Fruit fly (Drosophila melanogaster) whole organism, pupa: ENCODE data around the gene Rab14.
A peak's percentile ranks its signal among the peaks of the same experiment; 100 is the strongest.

Experiments
- CG10348 ChIP-seq: fragments of 200-800 bp; sonication (Bioruptor generic); IDR thresholded peaks from 2 replicates; pipeline ENCODE4 v1.3.6; 2022; ENCODE audit warnings: missing biosample characterization, missing genetic modification characterization
- CG12605 ChIP-seq: fragments of 200-800 bp; sonication (Bioruptor generic); IDR thresholded peaks from 2 replicates; pipeline ENCODE4 v1.3.6; 2022; ENCODE audit warnings: missing biosample characterization, missing genetic modification characterization
- CG13204 ChIP-seq: fragments of 200-800 bp; sonication (Bioruptor generic); optimal IDR thresholded peaks from 2 replicates; lab custom pipeline; 2018; ENCODE audit warnings: missing biosample characterization, mild to moderate bottlenecking, missing genetic modification characterization, moderate library complexity
- CG14655 ChIP-seq: fragments of 200-800 bp; sonication (Bioruptor generic); optimal IDR thresholded peaks from 3 replicates; lab custom pipeline; 2017; ENCODE audit warnings: mild to moderate bottlenecking, missing biosample characterization, missing genetic modification reagents, missing genetic modification characterization
- CG15710 ChIP-seq: fragments of 200-800 bp; sonication (Bioruptor generic); optimal IDR thresholded peaks from 2 replicates; lab custom pipeline; 2018; ENCODE audit warnings: missing biosample characterization, mild to moderate bottlenecking, missing genetic modification characterization, moderate library complexity
- CG17806 ChIP-seq: fragments of 200-800 bp; sonication (Bioruptor generic); optimal IDR thresholded peaks from 2 replicates; lab custom pipeline; 2018; ENCODE audit warnings: missing biosample characterization, mild to moderate bottlenecking, missing genetic modification characterization, moderate library complexity
- CG32121 ChIP-seq: fragments of 200-800 bp; sonication (Bioruptor generic); IDR thresholded peaks from 2 replicates; pipeline ENCODE4 v1.3.6; 2022; ENCODE audit warnings: missing biosample characterization, missing genetic modification characterization
- CG34367 ChIP-seq: fragments of 200-800 bp; sonication (Bioruptor generic); optimal IDR thresholded peaks from 2 replicates; lab custom pipeline; 2018; ENCODE audit warnings: missing biosample characterization, mild to moderate bottlenecking, missing genetic modification characterization
- CG4496 ChIP-seq: fragments of 200-800 bp; sonication (Bioruptor generic); IDR thresholded peaks from 3 replicates; pipeline ENCODE4 v1.3.6; 2022; ENCODE audit warnings: missing biosample characterization, missing genetic modification characterization
- CG8159 ChIP-seq: fragments of 200-800 bp; sonication (Bioruptor generic); optimal IDR thresholded peaks from 3 replicates; lab custom pipeline; 2018; ENCODE audit warnings: missing biosample characterization, mild to moderate bottlenecking, missing genetic modification characterization, moderate library complexity
- CG8301 ChIP-seq: fragments of 200-800 bp; sonication (Bioruptor generic); optimal IDR thresholded peaks from 2 replicates; lab custom pipeline; 2018; ENCODE audit warnings: missing biosample characterization, mild to moderate bottlenecking, missing genetic modification characterization
- CG9948 ChIP-seq: fragments of 200-800 bp; sonication (Bioruptor generic); optimal IDR thresholded peaks from 2 replicates; lab custom pipeline; 2018; ENCODE audit warnings: missing biosample characterization, mild to moderate bottlenecking, missing genetic modification characterization, moderate library complexity
- D1 ChIP-seq: fragments of 200-800 bp; sonication (Bioruptor generic); optimal IDR thresholded peaks from 2 replicates; lab custom pipeline; 2018; ENCODE audit warnings: missing biosample characterization, mild to moderate bottlenecking, missing genetic modification characterization, moderate library complexity
- EcR ChIP-seq: fragments of 200-800 bp; sonication (Bioruptor generic); optimal IDR thresholded peaks from 3 replicates; lab custom pipeline; 2019; ENCODE audit warnings: missing biosample characterization, missing genetic modification characterization, mild to moderate bottlenecking, moderate library complexity, missing genetic modification reagents
- Ets98B ChIP-seq: fragments of 200-800 bp; sonication (Bioruptor generic); IDR thresholded peaks from 2 replicates; pipeline ENCODE4 v1.3.6; 2022; ENCODE audit warnings: missing biosample characterization, missing genetic modification characterization
- Pif1A ChIP-seq: fragments of 200-800 bp; sonication (Bioruptor generic); optimal IDR thresholded peaks from 3 replicates; lab custom pipeline; 2016; ENCODE audit warnings: missing biosample characterization, missing genetic modification characterization
- Pif1B ChIP-seq: fragments of 200-800 bp; sonication (Bioruptor generic); optimal IDR thresholded peaks from 3 replicates; lab custom pipeline; 2016; ENCODE audit warnings: missing biosample characterization, missing genetic modification characterization
- Snoo ChIP-seq: fragments of 200-800 bp; sonication (Bioruptor generic); optimal IDR thresholded peaks from 3 replicates; lab custom pipeline; 2017; ENCODE audit warnings: missing biosample characterization, mild to moderate bottlenecking, missing genetic modification characterization, inconsistent platforms
- fd96Ca ChIP-seq: fragments of 200-800 bp; sonication (Bioruptor generic); IDR thresholded peaks from 3 replicates; pipeline ENCODE4 v1.3.6; 2022; ENCODE audit warnings: missing biosample characterization, missing genetic modification characterization
- gl ChIP-seq: fragments of 200-800 bp; sonication (Bioruptor generic); optimal IDR thresholded peaks from 2 replicates; lab custom pipeline; 2018; ENCODE audit warnings: missing biosample characterization, mild to moderate bottlenecking, missing genetic modification characterization
- rn ChIP-seq: fragments of 200-800 bp; sonication (Bioruptor generic); IDR thresholded peaks from 2 replicates; pipeline ENCODE4 v1.3.6; 2022; ENCODE audit warnings: missing biosample characterization, missing genetic modification characterization

Gene Rab14

DNA sequence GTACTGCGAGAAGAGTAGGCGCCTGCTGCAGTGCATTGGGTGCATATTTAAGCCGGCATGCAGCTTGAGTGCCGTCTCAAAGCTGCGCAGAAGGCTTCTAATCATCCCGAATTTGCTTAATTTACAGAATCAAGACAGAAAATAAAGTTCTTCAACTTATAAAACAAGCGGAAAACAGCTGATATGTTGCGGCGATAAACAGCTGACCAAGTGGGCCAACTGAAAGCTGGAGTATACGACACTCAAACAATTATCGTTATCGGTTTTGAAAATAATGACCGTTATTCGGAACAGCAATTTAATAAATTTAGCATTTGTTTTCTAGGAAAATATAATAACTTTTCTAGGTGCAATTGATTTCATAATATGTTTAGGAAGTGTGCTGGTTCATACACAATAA lies 6.3 kb upstream of the Rab14 start, which contains the start of gene mTTF:
TSS of gene mTTF (minus strand) at position 189 of the 400 bp plus-strand sequence.
- TF ChIP-seq gl (tag; lab: Kevin White, UChicago) (no peak), CG4496 (GFP tag; lab: Robert Waterston, UW) (0 out of 3 replicates have a peak, but pooled peaks have one; percentile 7)
- TF ChIP-seq, all 21 proteins: peak for 1

DNA sequence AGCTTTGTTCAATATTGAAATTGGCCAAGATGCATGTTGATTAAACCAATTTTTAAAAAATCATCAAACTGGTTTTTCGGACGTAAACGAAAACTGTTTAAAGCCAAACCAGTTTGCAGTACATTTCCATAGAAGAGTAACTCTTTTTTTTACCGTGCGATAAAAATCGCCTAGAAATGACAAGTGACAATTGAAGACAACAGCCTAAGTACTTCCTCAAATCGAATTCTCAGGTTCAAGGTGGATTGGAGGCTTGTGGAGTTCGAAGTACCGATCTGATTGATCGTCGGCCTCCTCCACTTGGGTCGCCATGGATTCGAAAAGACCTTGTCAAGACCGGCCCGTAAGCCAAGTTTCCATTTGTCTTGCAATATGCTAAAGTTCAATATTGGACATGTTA lies 4.4 kb upstream of the Rab14 start:
- TF ChIP-seq Ets98B (GFP tag; lab: Robert Waterston, UW): no peak
- TF ChIP-seq Snoo (tag; lab: Kevin White, UChicago): no peak
- TF ChIP-seq CG12605 (GFP tag; lab: Robert Waterston, UW): no peak
- no peak for TF ChIP-seq CG4496 (GFP tag; lab: Robert Waterston, UW)
- TF ChIP-seq CG32121: no peak
- no peak for TF ChIP-seq gl (tag; lab: Kevin White, UChicago)
- TF ChIP-seq CG8159 (tag; lab: Kevin White, UChicago): no peak
- no peak for TF ChIP-seq CG17806 (tag; lab: Kevin White, UChicago)
- TF ChIP-seq CG8301: no peak
- TF ChIP-seq fd96Ca: no peak
- no peak for TF ChIP-seq CG14655 (GFP tag; lab: Kevin White, UChicago)
- no peak for TF ChIP-seq CG15710
- no peak for TF ChIP-seq rn (GFP tag; lab: Robert Waterston, UW)
- no peak for TF ChIP-seq CG9948 (tag; lab: Kevin White, UChicago)
- TF ChIP-seq Pif1B (GFP tag; lab: Kevin White, UChicago): no peak
- no peak for TF ChIP-seq CG34367
- no peak for TF ChIP-seq CG10348
- TF ChIP-seq EcR (GFP tag; lab: Kevin White, UChicago): no peak
- TF ChIP-seq D1 (tag; lab: Kevin White, UChicago): no peak
- TF ChIP-seq, all 21 proteins: peak for 0

DNA sequence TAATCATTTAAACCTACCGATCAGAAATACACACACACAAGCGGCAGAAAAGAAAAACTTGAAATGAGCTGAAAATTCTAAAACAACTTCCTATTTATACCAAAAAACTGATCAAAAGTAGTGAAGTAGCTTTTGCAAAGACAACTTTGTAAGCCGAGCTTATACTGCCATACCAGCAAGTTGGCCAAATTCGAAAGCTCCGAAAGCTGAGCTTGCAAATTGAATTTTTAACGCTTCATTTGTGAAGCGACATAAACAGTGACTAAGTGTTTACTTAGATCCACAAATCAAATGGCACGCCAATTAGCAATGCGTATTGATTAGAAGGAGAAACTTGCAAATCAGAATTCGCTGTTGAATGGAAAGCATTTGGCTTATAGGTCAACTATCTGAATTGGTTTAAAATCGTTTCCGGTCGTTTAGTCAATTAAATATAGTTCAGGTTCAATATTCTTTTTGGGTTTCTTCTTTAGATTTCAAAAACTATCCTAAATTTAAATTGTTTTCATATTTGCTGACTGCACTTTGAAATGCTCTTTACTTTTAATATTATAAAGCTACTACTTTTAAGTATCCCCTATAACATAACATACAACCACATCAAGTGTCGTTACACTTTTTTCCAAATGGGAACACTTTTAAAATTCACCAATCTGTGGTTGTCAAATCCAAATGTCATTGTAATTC lies 3.4 kb upstream of the Rab14 start, which contains the start of gene CG43052:
TSS of gene CG43052 (plus strand) at position 637 of the 687 bp plus-strand sequence.
- TF ChIP-seq Ets98B (GFP tag; lab: Robert Waterston, UW): no peak
- TF ChIP-seq Pif1A (GFP tag; lab: Kevin White, UChicago): no peak
- TF ChIP-seq CG17806 (tag; lab: Kevin White, UChicago): no peak
- TF ChIP-seq CG13204: no peak
- no peak for TF ChIP-seq rn (GFP tag; lab: Robert Waterston, UW)
- no peak for TF ChIP-seq fd96Ca
- no peak for TF ChIP-seq CG8301
- TF ChIP-seq CG15710: no peak

DNA sequence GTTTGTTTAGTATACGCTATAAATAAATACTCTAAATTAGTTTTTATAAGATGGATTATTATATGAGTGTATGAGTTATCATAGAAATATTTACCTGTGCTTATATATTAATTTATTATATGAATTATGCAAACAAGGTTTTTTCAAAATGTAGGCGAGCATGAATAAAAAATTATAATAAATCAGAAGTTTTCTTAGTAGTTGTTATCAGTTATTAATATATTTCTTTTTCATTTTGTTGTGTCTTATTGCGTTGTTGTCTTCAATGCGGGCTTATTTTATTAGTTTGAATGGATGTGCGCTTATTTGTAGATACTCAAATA lies 868 bp downstream of the Rab14 start:
- no peak for TF ChIP-seq Pif1B (GFP tag; lab: Kevin White, UChicago)
- TF ChIP-seq CG13204: no peak
- no peak for TF ChIP-seq CG4496 (GFP tag; lab: Robert Waterston, UW)
- no peak for TF ChIP-seq CG32121
- TF ChIP-seq CG14655 (GFP tag; lab: Kevin White, UChicago): peak; percentile 43
- no peak for TF ChIP-seq CG10348
- TF ChIP-seq EcR (GFP tag; lab: Kevin White, UChicago): no peak
- TF ChIP-seq CG8159 (tag; lab: Kevin White, UChicago): peak; percentile 4
- no peak for TF ChIP-seq CG17806 (tag; lab: Kevin White, UChicago)
- TF ChIP-seq CG8301: no peak
- no peak for TF ChIP-seq CG9948 (tag; lab: Kevin White, UChicago)
- no peak for TF ChIP-seq rn (GFP tag; lab: Robert Waterston, UW)
- no peak for TF ChIP-seq gl (tag; lab: Kevin White, UChicago)
- TF ChIP-seq Ets98B (GFP tag; lab: Robert Waterston, UW): no peak
- no peak for TF ChIP-seq D1 (tag; lab: Kevin White, UChicago)
- TF ChIP-seq fd96Ca: no peak

DNA sequence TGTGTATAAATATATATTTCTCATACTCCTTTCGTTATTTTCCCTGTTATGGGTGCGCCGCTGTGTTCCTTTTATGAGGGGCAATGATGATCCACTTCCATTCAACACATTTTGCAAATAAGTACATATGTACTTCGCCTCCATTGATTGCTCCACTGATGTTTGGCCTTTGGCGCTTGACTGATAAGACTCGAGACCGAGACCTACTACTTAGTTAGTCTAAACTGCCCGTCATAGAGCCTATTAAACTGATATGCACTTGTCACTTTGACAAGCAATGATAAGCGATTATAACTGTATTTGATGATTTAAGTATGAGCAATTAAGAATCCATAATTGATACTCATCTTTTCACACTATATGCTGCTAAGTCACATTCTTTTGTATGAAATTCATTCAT lies 1.3 kb downstream of the Rab14 start:
- TF ChIP-seq CG14655 (GFP tag; lab: Kevin White, UChicago) (no peak), CG15710 (no peak)

DNA sequence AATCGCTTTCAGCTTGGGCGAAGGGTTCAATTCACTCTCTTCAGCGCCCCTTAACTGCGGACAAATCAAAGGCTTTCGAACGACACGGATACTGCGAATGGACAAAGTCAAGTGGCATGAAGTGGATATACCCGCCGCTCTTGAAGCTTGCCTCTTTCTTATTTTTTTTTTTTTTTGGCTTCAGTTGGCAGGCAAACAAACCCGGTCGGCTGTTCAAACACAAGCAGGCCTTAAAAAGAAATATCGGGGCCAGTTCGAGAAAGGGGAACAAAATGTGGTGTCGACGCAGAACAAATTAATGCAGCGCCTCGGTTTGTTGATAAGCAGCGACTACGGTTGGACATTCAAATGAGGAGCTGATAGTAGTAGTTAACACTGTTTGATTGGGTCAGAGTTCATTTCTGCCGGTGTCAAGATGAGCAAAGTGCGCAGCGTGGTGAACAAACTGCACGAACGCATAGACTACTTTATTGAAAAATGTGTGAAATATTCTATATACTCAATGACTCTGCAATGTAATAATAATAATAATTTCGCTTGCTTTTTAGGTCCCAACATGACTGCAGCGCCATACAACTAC lies 1.9 kb downstream of the Rab14 start:
- no peak for TF ChIP-seq gl (tag; lab: Kevin White, UChicago)
- no peak for TF ChIP-seq CG15710
- TF ChIP-seq D1 (tag; lab: Kevin White, UChicago): no peak
- no peak for TF ChIP-seq rn (GFP tag; lab: Robert Waterston, UW)
- TF ChIP-seq Snoo (tag; lab: Kevin White, UChicago): no peak
- TF ChIP-seq Pif1A (GFP tag; lab: Kevin White, UChicago): no peak
- no peak for TF ChIP-seq fd96Ca
- no peak for TF ChIP-seq Pif1B (GFP tag; lab: Kevin White, UChicago)
- TF ChIP-seq CG17806 (tag; lab: Kevin White, UChicago): no peak
- TF ChIP-seq CG14655 (GFP tag; lab: Kevin White, UChicago): no peak
- TF ChIP-seq CG13204: no peak
- no peak for TF ChIP-seq CG32121
- TF ChIP-seq CG12605 (GFP tag; lab: Robert Waterston, UW): no peak
- TF ChIP-seq CG10348: no peak
- no peak for TF ChIP-seq CG8301
- no peak for TF ChIP-seq CG8159 (tag; lab: Kevin White, UChicago)
